Fruit fly (Drosophila melanogaster) whole organism, pupa: ENCODE measurements around the gene CG13075.

Experiments
- CG10348 ChIP-seq: fragments of 200-800 bp; sonication (Bioruptor generic); IDR thresholded peaks from 2 replicates; pipeline ENCODE4 v1.3.6; 2022; ENCODE audit warnings: missing biosample characterization, missing genetic modification characterization
- CG12605 ChIP-seq: fragments of 200-800 bp; sonication (Bioruptor generic); IDR thresholded peaks from 2 replicates; pipeline ENCODE4 v1.3.6; 2022; ENCODE audit warnings: missing biosample characterization, missing genetic modification characterization
- CG13204 ChIP-seq: fragments of 200-800 bp; sonication (Bioruptor generic); optimal IDR thresholded peaks from 2 replicates; lab custom pipeline; 2018; ENCODE audit warnings: missing biosample characterization, mild to moderate bottlenecking, missing genetic modification characterization, moderate library complexity
- CG14655 ChIP-seq: fragments of 200-800 bp; sonication (Bioruptor generic); optimal IDR thresholded peaks from 3 replicates; lab custom pipeline; 2017; ENCODE audit warnings: mild to moderate bottlenecking, missing biosample characterization, missing genetic modification reagents, missing genetic modification characterization
- CG15710 ChIP-seq: fragments of 200-800 bp; sonication (Bioruptor generic); optimal IDR thresholded peaks from 2 replicates; lab custom pipeline; 2018; ENCODE audit warnings: missing biosample characterization, mild to moderate bottlenecking, missing genetic modification characterization, moderate library complexity
- CG17806 ChIP-seq: fragments of 200-800 bp; sonication (Bioruptor generic); optimal IDR thresholded peaks from 2 replicates; lab custom pipeline; 2018; ENCODE audit warnings: missing biosample characterization, mild to moderate bottlenecking, missing genetic modification characterization, moderate library complexity
- CG32121 ChIP-seq: fragments of 200-800 bp; sonication (Bioruptor generic); IDR thresholded peaks from 2 replicates; pipeline ENCODE4 v1.3.6; 2022; ENCODE audit warnings: missing biosample characterization, missing genetic modification characterization
- CG34367 ChIP-seq: fragments of 200-800 bp; sonication (Bioruptor generic); optimal IDR thresholded peaks from 2 replicates; lab custom pipeline; 2018; ENCODE audit warnings: missing biosample characterization, mild to moderate bottlenecking, missing genetic modification characterization
- CG4496 ChIP-seq: fragments of 200-800 bp; sonication (Bioruptor generic); IDR thresholded peaks from 3 replicates; pipeline ENCODE4 v1.3.6; 2022; ENCODE audit warnings: missing biosample characterization, missing genetic modification characterization
- CG8159 ChIP-seq: fragments of 200-800 bp; sonication (Bioruptor generic); optimal IDR thresholded peaks from 3 replicates; lab custom pipeline; 2018; ENCODE audit warnings: missing biosample characterization, mild to moderate bottlenecking, missing genetic modification characterization, moderate library complexity
- CG8301 ChIP-seq: fragments of 200-800 bp; sonication (Bioruptor generic); optimal IDR thresholded peaks from 2 replicates; lab custom pipeline; 2018; ENCODE audit warnings: missing biosample characterization, mild to moderate bottlenecking, missing genetic modification characterization
- CG9948 ChIP-seq: fragments of 200-800 bp; sonication (Bioruptor generic); optimal IDR thresholded peaks from 2 replicates; lab custom pipeline; 2018; ENCODE audit warnings: missing biosample characterization, mild to moderate bottlenecking, missing genetic modification characterization, moderate library complexity
- D1 ChIP-seq: fragments of 200-800 bp; sonication (Bioruptor generic); optimal IDR thresholded peaks from 2 replicates; lab custom pipeline; 2018; ENCODE audit warnings: missing biosample characterization, mild to moderate bottlenecking, missing genetic modification characterization, moderate library complexity
- EcR ChIP-seq: fragments of 200-800 bp; sonication (Bioruptor generic); optimal IDR thresholded peaks from 3 replicates; lab custom pipeline; 2019; ENCODE audit warnings: missing biosample characterization, missing genetic modification characterization, mild to moderate bottlenecking, moderate library complexity, missing genetic modification reagents
- Ets98B ChIP-seq: fragments of 200-800 bp; sonication (Bioruptor generic); IDR thresholded peaks from 2 replicates; pipeline ENCODE4 v1.3.6; 2022; ENCODE audit warnings: missing biosample characterization, missing genetic modification characterization
- Pif1A ChIP-seq: fragments of 200-800 bp; sonication (Bioruptor generic); optimal IDR thresholded peaks from 3 replicates; lab custom pipeline; 2016; ENCODE audit warnings: missing biosample characterization, missing genetic modification characterization
- Pif1B ChIP-seq: fragments of 200-800 bp; sonication (Bioruptor generic); optimal IDR thresholded peaks from 3 replicates; lab custom pipeline; 2016; ENCODE audit warnings: missing biosample characterization, missing genetic modification characterization
- Snoo ChIP-seq: fragments of 200-800 bp; sonication (Bioruptor generic); optimal IDR thresholded peaks from 3 replicates; lab custom pipeline; 2017; ENCODE audit warnings: missing biosample characterization, mild to moderate bottlenecking, missing genetic modification characterization, inconsistent platforms
- fd96Ca ChIP-seq: fragments of 200-800 bp; sonication (Bioruptor generic); IDR thresholded peaks from 3 replicates; pipeline ENCODE4 v1.3.6; 2022; ENCODE audit warnings: missing biosample characterization, missing genetic modification characterization
- gl ChIP-seq: fragments of 200-800 bp; sonication (Bioruptor generic); optimal IDR thresholded peaks from 2 replicates; lab custom pipeline; 2018; ENCODE audit warnings: missing biosample characterization, mild to moderate bottlenecking, missing genetic modification characterization
- rn ChIP-seq: fragments of 200-800 bp; sonication (Bioruptor generic); IDR thresholded peaks from 2 replicates; pipeline ENCODE4 v1.3.6; 2022; ENCODE audit warnings: missing biosample characterization, missing genetic modification characterization

Gene CG13075

dm6 chr3L:16051719-16052122 lies 32.1 kb upstream of the CG13075 start, which contains the start of gene Mbs:
Mbs (plus strand) TSS chr3L:16051959.
- TF ChIP-seq Ets98B (GFP tag; lab: Robert Waterston, UW) (peak; percentile 36; the same call in 1 of the 2 replicates), CG15710 (peak; percentile 10), Snoo (tag; lab: Kevin White, UChicago) (peak; percentile 1), rn (GFP tag; lab: Robert Waterston, UW) (no peak)

- TF ChIP-seq CG4496 (GFP tag; lab: Robert Waterston, UW) (0 out of 3 replicates have a peak, but pooled peaks have one; percentile 13), Pif1A (GFP tag; lab: Kevin White, UChicago) (peak; percentile 50), D1 (tag; lab: Kevin White, UChicago) (peak; percentile 8), CG32121 (GFP tag; lab: Robert Waterston, UW) (no peak), CG34367 (tag; lab: Kevin White, UChicago) (no peak), CG14655 (peak; percentile 13), CG13204 (GFP tag; lab: Kevin White, UChicago) (peak; percentile 8), gl (tag; lab: Kevin White, UChicago) (peak; percentile 45), Pif1B (peak; percentile 45), CG12605 (GFP tag; lab: Robert Waterston, UW) (no peak), Snoo (tag; lab: Kevin White, UChicago) (no peak), CG8301 (tag; lab: Kevin White, UChicago) (peak; percentile 13), CG8159 (peak; percentile 25), CG15710 (no peak), CG9948 (no peak), EcR (GFP tag; lab: Kevin White, UChicago) (peak; percentile 33), fd96Ca (GFP tag; lab: Robert Waterston, UW) (peak; percentile 21; the same call in 1 of the 3 replicates), CG10348 (no peak), rn (GFP tag; lab: Robert Waterston, UW) (no peak), CG17806 (no peak), Ets98B (GFP tag; lab: Robert Waterston, UW) (0 out of 2 replicates have a peak, but pooled peaks have one; percentile 12)
These were observed 31.4 kb upstream of the CG13075 start for dm6 chr3L:16052145-16053025.

- no peak for TF ChIP-seq gl (tag; lab: Kevin White, UChicago)
These were observed 30.7 kb upstream of the CG13075 start for dm6 chr3L:16053026-16053556.

- TF ChIP-seq CG17806 (no peak), EcR (GFP tag; lab: Kevin White, UChicago) (no peak), CG13204 (GFP tag; lab: Kevin White, UChicago) (no peak), fd96Ca (GFP tag; lab: Robert Waterston, UW) (no peak), Pif1A (GFP tag; lab: Kevin White, UChicago) (peak; percentile 39), gl (tag; lab: Kevin White, UChicago) (no peak), Pif1B (no peak), Ets98B (GFP tag; lab: Robert Waterston, UW) (peak; percentile 35; the same call in 1 of the 2 replicates), Snoo (tag; lab: Kevin White, UChicago) (no peak), CG8159 (peak; percentile 21), CG8301 (tag; lab: Kevin White, UChicago) (peak; percentile 31), CG12605 (GFP tag; lab: Robert Waterston, UW) (no peak), CG10348 (no peak), CG4496 (GFP tag; lab: Robert Waterston, UW) (peak; percentile 47; the same call in 1 of the 3 replicates), CG34367 (tag; lab: Kevin White, UChicago) (no peak), CG14655 (peak; percentile 34), rn (GFP tag; lab: Robert Waterston, UW) (no peak), CG32121 (GFP tag; lab: Robert Waterston, UW) (peak; percentile 53; the same call in 1 of the 2 replicates), CG9948 (peak; percentile 17), CG15710 (peak; percentile 10), D1 (tag; lab: Kevin White, UChicago) (peak; percentile 11)
These were observed 29.7 kb upstream of the CG13075 start for dm6 chr3L:16054095-16054494.

dm6 chr3L:16056101-16056891 lies 27.5 kb upstream of the CG13075 start:
- TF ChIP-seq CG14655 (peak; percentile 28), gl (tag; lab: Kevin White, UChicago) (no peak), EcR (GFP tag; lab: Kevin White, UChicago) (peak; percentile 25)
